Fruit fly (Drosophila melanogaster) Kc167 (cell line): ENCODE data around the gene Ir10a.

Source experiments
- Sin3A ChIP-seq: fragments of >200 bp; optimal IDR thresholded peaks from 2 replicates; lab custom pipeline; 2018; ENCODE audit warnings: missing external identifiers
- insv ChIP-seq: fragments of >200 bp; optimal IDR thresholded peaks from 3 replicates; lab custom pipeline; 2018; ENCODE audit warnings: missing external identifiers
- ttk ChIP-seq: sonication (Bioruptor generic); optimal IDR thresholded peaks from 2 replicates; lab custom pipeline; 2017; ENCODE audit warnings: missing external identifiers

dm6 chrX:11311108-11311507 lies at the start of gene Ir10a:
- TF ChIP-seq insv (no peak), Sin3A (no peak), ttk (no peak)
